Worm (Caenorhabditis elegans): ENCODE measurements around the gene tmc-2.

The tmc-2 gene

DNA sequence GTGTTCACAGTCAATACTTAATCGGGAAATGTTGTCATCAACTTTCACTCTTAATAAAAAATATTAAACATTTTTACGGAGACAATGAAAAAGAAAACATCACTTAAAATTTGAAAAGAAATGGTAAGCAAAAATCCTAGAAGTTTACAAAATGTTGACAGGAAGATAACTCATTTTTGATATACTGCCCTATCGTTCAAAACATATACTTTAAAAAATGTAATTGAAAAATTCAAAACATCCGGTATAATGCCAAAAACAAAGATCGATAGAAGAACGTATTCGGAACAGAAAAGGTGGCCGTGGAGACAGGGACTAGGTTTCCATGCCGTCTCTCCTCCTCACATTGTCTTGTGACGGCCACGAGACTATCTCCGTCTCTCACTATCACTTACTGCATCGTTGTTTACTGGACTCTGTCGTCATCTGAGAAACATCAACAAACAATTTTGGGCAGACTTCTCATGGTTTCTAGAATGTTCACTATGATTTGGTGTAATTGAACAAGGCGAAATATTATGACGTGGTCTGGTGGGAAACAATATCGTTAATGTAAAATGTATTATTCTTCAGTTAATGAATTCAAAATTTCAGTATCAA, 44.0 kb downstream of the tmc-2 start, which contains the start of gene oga-1:
oga-1 (minus strand) TSS at position 51 of the 600 bp plus-strand sequence.
- TF ChIP-seq Y95B8A.8 (GFP tag; IDR thresholded peaks at IDR 0.05) = no peak
- no peak for TF ChIP-seq lsl-1 (GFP tag; optimal IDR thresholded peaks at IDR 0.05)
- peak; percentile 48 for TF ChIP-seq ets-4 (GFP tag; optimal IDR thresholded peaks at IDR 0.05)
- TF ChIP-seq rcor-1 (GFP tag; IDR thresholded peaks at IDR 0.05) = 0 out of 2 replicates have a peak, but pooled peaks have one; percentile 11
- no peak for TF ChIP-seq F57A8.1 (GFP tag; optimal IDR thresholded peaks at IDR 0.05)
- peak; percentile 86 for TF ChIP-seq hsf-1 (GFP tag; IDR thresholded peaks at IDR 0.05)
- TF ChIP-seq somi-1 (GFP tag; optimal IDR thresholded peaks at IDR 0.05) = peak; percentile 68
- TF ChIP-seq ztf-28 (GFP tag; IDR thresholded peaks at IDR 0.05) = no peak
- no peak for TF ChIP-seq athp-1 (tag; optimal IDR thresholded peaks at IDR 0.05)
- no peak for TF ChIP-seq aptf-2 (GFP tag; conservative IDR thresholded peaks at IDR 0.05)
- peak; percentile 19 for TF ChIP-seq rpc-1 (optimal IDR thresholded peaks at IDR 0.05)
- no peak for TF ChIP-seq rpc-1 (tag; optimal IDR thresholded peaks at IDR 0.05)
- TF ChIP-seq K11D2.4 (GFP tag; IDR thresholded peaks at IDR 0.05) = peak; percentile 58; the same call in 1 of the 2 replicates
- TF ChIP-seq Y53F4B.3 (GFP tag; IDR thresholded peaks at IDR 0.05) = no peak
- TF ChIP-seq hmg-1.2 (GFP tag; IDR thresholded peaks at IDR 0.05) = peak; percentile 82
- peak; percentile 23 for TF ChIP-seq ZK185.1 (tag; optimal IDR thresholded peaks at IDR 0.05; ENCODE audit: poor library complexity, severe bottlenecking)
- TF ChIP-seq let-607 (tag; optimal IDR thresholded peaks at IDR 0.05) = peak in 1 of 2 experiments; percentile 17
- no peak for TF ChIP-seq ceh-79 (tag; optimal IDR thresholded peaks at IDR 0.05)
- TF ChIP-seq lir-1 (GFP tag; conservative IDR thresholded peaks at IDR 0.05) = 0 out of 2 replicates have a peak, but pooled peaks have one; percentile 32
- TF ChIP-seq madf-8 (GFP tag; conservative IDR thresholded peaks at IDR 0.05) = no peak
- TF ChIP-seq nfyb-1 (GFP tag; IDR thresholded peaks at IDR 0.05) = peak; percentile 75; the same call in 1 of the 2 replicates
- no peak for TF ChIP-seq mes-4 (tag; optimal IDR thresholded peaks at IDR 0.05)
- TF ChIP-seq T07F8.4 (tag; optimal IDR thresholded peaks at IDR 0.05) = no peak
- peak; percentile 57; the same call in 1 of the 2 replicates for TF ChIP-seq Y67H2A.10 (GFP tag; conservative IDR thresholded peaks at IDR 0.05)
- no peak for TF ChIP-seq madf-3 (GFP tag; IDR thresholded peaks at IDR 0.05)
- peak; percentile 17; the same call in 1 of the 2 replicates for TF ChIP-seq egrh-3 (GFP tag; IDR thresholded peaks at IDR 0.05)
- TF ChIP-seq nhr-80 (tag; optimal IDR thresholded peaks at IDR 0.05) = peak; percentile 86
- no peak for TF ChIP-seq ztf-22 (GFP tag; optimal IDR thresholded peaks at IDR 0.05)
- TF ChIP-seq mcd-1 (GFP tag; IDR thresholded peaks at IDR 0.05) = no peak
- TF ChIP-seq nfya-1 (tag; optimal IDR thresholded peaks at IDR 0.05; ENCODE audit: borderline replicate concordance, insufficient read depth) = no peak
- TF ChIP-seq let-526 (GFP tag; IDR thresholded peaks at IDR 0.05) = peak; percentile 54; the same call in 1 of the 2 replicates
- TF ChIP-seq pbrm-1 (GFP tag; IDR thresholded peaks at IDR 0.05) = peak; percentile 67; the same call in 1 of the 2 replicates
- TF ChIP-seq F55B11.4 (tag; optimal IDR thresholded peaks at IDR 0.05; ENCODE audit: borderline replicate concordance, insufficient read depth) = no peak
- peak; percentile 63 for TF ChIP-seq ekl-4 (GFP tag; IDR thresholded peaks at IDR 0.05)
- no peak for TF ChIP-seq Y53G8AR.9 (GFP tag; conservative IDR thresholded peaks at IDR 0.05)
- TF ChIP-seq ztf-26 (tag; optimal IDR thresholded peaks at IDR 0.05) = no peak
- peak; percentile 29 for TF ChIP-seq madf-10 (tag; optimal IDR thresholded peaks at IDR 0.05)
- no peak for TF ChIP-seq F39B2.1 (GFP tag; IDR thresholded peaks at IDR 0.05)
